Worm (Caenorhabditis elegans) whole organism, L2 larva: Measurements from ENCODE around the gene B0432.9.

Experiments used
- alr-1 ChIP-seq: fragments of 150-350 bp; optimal IDR thresholded peaks from 2 replicates; lab custom pipeline; 2014; ENCODE audit warnings: missing biosample characterization, missing genetic modification characterization
- aly-2 ChIP-seq: fragments of 150-350 bp; optimal IDR thresholded peaks from 2 replicates; lab custom pipeline; 2014; ENCODE audit warnings: missing biosample characterization, missing genetic modification characterization
- lsy-2 ChIP-seq, 2 experiments: fragments of 150-350 bp in 1 of 2; sonication (generic microtip) in 1 of 2; optimal IDR thresholded peaks; 2 replicates each; lab custom pipeline; 2014 to 2017; ENCODE audit warnings: missing biosample characterization in 2 of 2, missing genetic modification characterization in 2 of 2
- nhr-21 ChIP-seq: fragments of 150-350 bp; optimal IDR thresholded peaks from 2 replicates; lab custom pipeline; 2014; ENCODE audit warnings: missing biosample characterization, missing genetic modification characterization
- unc-39 ChIP-seq: fragments of 150-350 bp; optimal IDR thresholded peaks from 2 replicates; lab custom pipeline; 2014; ENCODE audit warnings: missing biosample characterization, missing genetic modification characterization
- zag-1 ChIP-seq: fragments of 150-350 bp; optimal IDR thresholded peaks from 2 replicates; lab custom pipeline; 2014; ENCODE audit warnings: missing biosample characterization, missing genetic modification characterization

DNA sequence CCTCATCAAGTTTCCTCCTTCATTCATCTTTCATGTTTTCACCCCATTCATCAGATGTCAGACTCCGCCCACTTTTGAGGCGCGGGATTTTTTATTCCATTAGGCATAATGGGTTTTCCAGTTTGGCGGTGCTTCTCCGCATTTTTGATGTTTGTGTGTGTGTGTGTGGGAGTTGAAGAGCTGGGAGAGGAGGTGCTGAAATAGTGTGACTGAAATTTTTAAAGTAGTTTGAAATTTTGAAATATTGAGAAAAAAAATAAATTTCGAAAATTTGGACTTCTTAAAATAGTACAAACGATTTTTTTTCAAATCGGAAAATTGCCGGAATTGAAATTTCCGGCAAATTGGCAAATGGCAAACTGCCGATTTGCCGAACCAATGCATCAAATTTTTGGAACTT lies 19.9 kb downstream of the B0432.9 start, which contains the start of gene scc-2:
- no peak for TF ChIP-seq unc-39
- no peak for TF ChIP-seq alr-1 (tag; lab: Kevin White, UChicago)
- TF ChIP-seq zag-1 (tag; lab: Kevin White, UChicago) = no peak
- no peak for TF ChIP-seq aly-2 (tag; lab: Kevin White, UChicago)
- no peak for TF ChIP-seq lsy-2 (tag; optimal IDR thresholded peaks at IDR 0.05; lab: Kevin White, UChicago)
- TF ChIP-seq nhr-21 (tag; lab: Kevin White, UChicago) = no peak
